Fruit fly (Drosophila melanogaster) whole organism, embryonic: ENCODE data around the gene wg.

Source experiments
- CG10959 ChIP-seq: fragments of 200-800 bp; sonication (Bioruptor generic); IDR thresholded peaks from 2 replicates; pipeline ENCODE4 v1.3.6; 2022; ENCODE audit warnings: missing biosample characterization, missing genetic modification characterization
- CG13287 ChIP-seq: fragments of 200-800 bp; sonication (Bioruptor generic); IDR thresholded peaks from 2 replicates; pipeline ENCODE4 v1.3.6; 2022; ENCODE audit warnings: missing biosample characterization, missing genetic modification characterization; ENCODE audit not compliant: partially characterized antibody
- CG14710 ChIP-seq: fragments of 200-800 bp; sonication (Bioruptor generic); optimal IDR thresholded peaks from 3 replicates; lab custom pipeline; 2019; ENCODE audit warnings: missing biosample characterization, mild to moderate bottlenecking, missing genetic modification characterization, moderate library complexity
- CG18262 ChIP-seq: fragments of 200-800 bp; optimal IDR thresholded peaks from 3 replicates; lab custom pipeline; 2019; ENCODE audit warnings: missing biosample characterization, mild to moderate bottlenecking, missing genetic modification characterization, moderate library complexity
- CG6854 ChIP-seq: fragments of 200-800 bp; sonication (Bioruptor generic); optimal IDR thresholded peaks from 3 replicates; lab custom pipeline; 2017; ENCODE audit warnings: missing biosample characterization, mild to moderate bottlenecking, missing genetic modification characterization
- CG9609 ChIP-seq: fragments of 200-800 bp; sonication (Bioruptor generic); optimal IDR thresholded peaks from 3 replicates; lab custom pipeline; 2016; ENCODE audit warnings: missing biosample characterization, missing genetic modification characterization
- Deaf1 ChIP-seq: fragments of 200-800 bp; optimal IDR thresholded peaks from 3 replicates; lab custom pipeline; 2019; ENCODE audit warnings: missing biosample characterization, mild to moderate bottlenecking, missing genetic modification characterization, moderate library complexity
- chm ChIP-seq: fragments of 200-800 bp; sonication (Bioruptor generic); IDR thresholded peaks from 2 replicates; pipeline ENCODE4 v1.3.6; 2022; ENCODE audit warnings: missing biosample characterization, missing genetic modification characterization
- gro ChIP-seq: fragments of 200-800 bp; sonication (Bioruptor generic); optimal IDR thresholded peaks from 2 replicates; lab custom pipeline; 2016; ENCODE audit warnings: missing biosample characterization, missing genetic modification characterization
- jing ChIP-seq: fragments of 200-800 bp; sonication (Bioruptor generic); optimal IDR thresholded peaks from 2 replicates; lab custom pipeline; 2018; ENCODE audit warnings: missing biosample characterization, mild to moderate bottlenecking, missing genetic modification characterization
- lbe ChIP-seq: fragments of 200-800 bp; sonication (Bioruptor generic); optimal IDR thresholded peaks from 2 replicates; lab custom pipeline; 2016; ENCODE audit warnings: missing biosample characterization, mild to moderate bottlenecking, missing genetic modification characterization
- lilli ChIP-seq: fragments of 200-800 bp; sonication (Bioruptor generic); optimal IDR thresholded peaks from 3 replicates; lab custom pipeline; 2016; ENCODE audit warnings: missing biosample characterization, missing genetic modification characterization

dm6 chr2L:7303256-7303655 lies 3.7 kb upstream of the wg start:
- TF ChIP-seq CG13287 (GFP tag; lab: Robert Waterston, UW), result no peak
- no peak for TF ChIP-seq CG6854
- no peak for TF ChIP-seq jing
- TF ChIP-seq CG14710, result no peak
- TF ChIP-seq Deaf1, result no peak
- TF ChIP-seq gro (GFP tag; lab: Kevin White, UChicago), result no peak
- TF ChIP-seq CG9609 (GFP tag; lab: Kevin White, UChicago), result no peak
- no peak for TF ChIP-seq chm (GFP tag; lab: Robert Waterston, UW)
- no peak for TF ChIP-seq CG18262 (tag; lab: Kevin White, UChicago)
- TF ChIP-seq lbe, result no peak
- no peak for TF ChIP-seq lilli
- no peak for TF ChIP-seq CG10959
